Worm (Caenorhabditis elegans) whole organism, L1 larva: ENCODE data around the gene srz-25.

Source experiments
- Y116A8C.19 ChIP-seq: sonication (generic microtip); optimal IDR thresholded peaks from 2 replicates; lab custom pipeline; 2016; ENCODE audit warnings: missing compliant biosample characterization, missing genetic modification characterization, borderline replicate concordance
- aha-1 ChIP-seq: fragments of 150-350 bp; optimal IDR thresholded peaks from 2 replicates; lab custom pipeline; 2014; ENCODE audit warnings: missing biosample characterization, missing genetic modification characterization
- ama-1 ChIP-seq: fragments of 150-350 bp; optimal IDR thresholded peaks from 2 replicates; lab custom pipeline; 2014
- ces-1 ChIP-seq: fragments of 150-350 bp; optimal IDR thresholded peaks from 2 replicates; lab custom pipeline; 2014; ENCODE audit warnings: missing biosample characterization, missing genetic modification reagents, missing genetic modification characterization
- dpl-1 ChIP-seq, 3 experiments: fragments of 150-350 bp in 2 of 3; sonication (generic microtip) in 1 of 3; optimal IDR thresholded peaks; 2 replicates each; lab custom pipeline; 2014 to 2017; ENCODE audit warnings: missing biosample characterization in 3 of 3, missing genetic modification characterization in 3 of 3, missing genetic modification reagents in 3 of 3
- fkh-10 ChIP-seq: sonication (generic microtip); optimal IDR thresholded peaks from 2 replicates; lab custom pipeline; 2017; ENCODE audit warnings: missing biosample characterization, missing genetic modification reagents, missing genetic modification characterization
- lin-35 ChIP-seq, 2 experiments: fragments of 150-350 bp; optimal IDR thresholded peaks; 2 replicates each; lab custom pipeline; 2014; ENCODE audit warnings: missing biosample characterization in 2 of 2, missing genetic modification characterization in 2 of 2, missing genetic modification reagents in 2 of 2
- nhr-28 ChIP-seq: fragments of 150-350 bp; optimal IDR thresholded peaks from 2 replicates; lab custom pipeline; 2014; ENCODE audit warnings: missing biosample characterization, missing genetic modification characterization
- pag-3 ChIP-seq: sonication (generic microtip); optimal IDR thresholded peaks from 2 replicates; lab custom pipeline; 2017; ENCODE audit warnings: missing genetic modification characterization, mild to moderate bottlenecking, missing compliant biosample characterization, antibody characterized with exemption, borderline replicate concordance; ENCODE audit not compliant: insufficient read depth
- sup-37 ChIP-seq: fragments of 200-800 bp; sonication (Bioruptor generic); optimal IDR thresholded peaks from 2 replicates; lab custom pipeline; 2018; ENCODE audit warnings: mild to moderate bottlenecking, missing genetic modification characterization, missing compliant biosample characterization
- tbx-2 ChIP-seq: sonication (generic microtip); optimal IDR thresholded peaks from 2 replicates; lab custom pipeline; 2016; ENCODE audit warnings: missing genetic modification characterization, missing compliant biosample characterization

DNA sequence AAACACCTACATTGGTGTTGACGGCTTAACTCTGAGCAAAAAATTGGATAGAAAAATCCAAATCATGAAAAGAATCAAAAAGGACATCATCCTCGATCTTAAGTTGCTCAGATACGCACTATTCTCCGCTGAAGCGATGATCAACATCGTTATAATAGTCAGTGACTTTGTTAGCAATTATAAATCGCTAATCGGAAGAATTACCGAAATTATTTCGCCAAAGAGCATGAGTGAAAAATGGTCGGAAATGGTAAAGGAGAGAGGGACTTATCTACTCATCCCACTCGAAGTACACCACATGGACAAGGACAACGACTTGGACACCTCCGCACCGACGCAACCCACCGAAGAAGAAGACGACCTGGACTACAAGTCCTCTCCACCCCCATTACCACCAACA, 39.6 kb downstream of the srz-25 start:
- TF ChIP-seq aha-1 (tag; lab: Kevin White, UChicago) (no peak), ces-1 (no peak), dpl-1 (GFP tag; optimal IDR thresholded peaks at IDR 0.05; lab: Kevin White, UChicago) (no peak), tbx-2 (tag; lab: Kevin White, UChicago) (no peak), pag-3 (tag; lab: Kevin White, UChicago) (no peak), nhr-28 (tag; lab: Kevin White, UChicago) (no peak), sup-37 (no peak), fkh-10 (GFP tag; lab: Kevin White, UChicago) (no peak), lin-35 (GFP tag; optimal IDR thresholded peaks at IDR 0.05; lab: Kevin White, UChicago) (no peak), ama-1 (lab: Kevin White, UChicago) (no peak), Y116A8C.19 (tag; lab: Kevin White, UChicago) (no peak)
